Worm (Caenorhabditis elegans) whole organism, L3 larva: ENCODE data around the gene nrf-5.

ENCODE experiments used
- ama-1 ChIP-seq: fragments of 150-350 bp; optimal IDR thresholded peaks from 2 replicates; lab custom pipeline; 2018
- ceh-28 ChIP-seq: fragments of 150-350 bp; optimal IDR thresholded peaks from 2 replicates; lab custom pipeline; 2014; ENCODE audit warnings: missing biosample characterization, missing genetic modification reagents, missing genetic modification characterization
- ceh-82 ChIP-seq: fragments of 150-350 bp; optimal IDR thresholded peaks from 2 replicates; lab custom pipeline; 2014; ENCODE audit warnings: missing biosample characterization, missing genetic modification characterization
- ceh-9 ChIP-seq: sonication (generic microtip); optimal IDR thresholded peaks from 2 replicates; lab custom pipeline; 2018; ENCODE audit warnings: missing biosample characterization, missing genetic modification characterization
- fkh-2 ChIP-seq: fragments of 150-350 bp; optimal IDR thresholded peaks from 2 replicates; lab custom pipeline; 2014; ENCODE audit warnings: missing biosample characterization, missing genetic modification reagents, missing genetic modification characterization
- nhr-11 ChIP-seq: fragments of 150-350 bp; optimal IDR thresholded peaks from 2 replicates; lab custom pipeline; 2014; ENCODE audit warnings: missing biosample characterization, missing genetic modification characterization
- nhr-28 ChIP-seq: fragments of 150-350 bp; optimal IDR thresholded peaks from 2 replicates; lab custom pipeline; 2014; ENCODE audit warnings: missing biosample characterization, missing genetic modification characterization
- nhr-77 ChIP-seq: fragments of 150-350 bp; optimal IDR thresholded peaks from 2 replicates; lab custom pipeline; 2014; ENCODE audit warnings: missing biosample characterization, missing genetic modification characterization
- pqm-1 ChIP-seq: fragments of 150-350 bp; optimal IDR thresholded peaks from 2 replicates; lab custom pipeline; 2017; ENCODE audit warnings: missing biosample characterization, missing genetic modification characterization, inconsistent platforms
- unc-62 ChIP-seq: fragments of 150-350 bp; sonication (generic microtip); optimal IDR thresholded peaks from 4 replicates; lab custom pipeline; 2014; ENCODE audit warnings: missing biosample characterization, missing genetic modification reagents, missing genetic modification characterization

DNA sequence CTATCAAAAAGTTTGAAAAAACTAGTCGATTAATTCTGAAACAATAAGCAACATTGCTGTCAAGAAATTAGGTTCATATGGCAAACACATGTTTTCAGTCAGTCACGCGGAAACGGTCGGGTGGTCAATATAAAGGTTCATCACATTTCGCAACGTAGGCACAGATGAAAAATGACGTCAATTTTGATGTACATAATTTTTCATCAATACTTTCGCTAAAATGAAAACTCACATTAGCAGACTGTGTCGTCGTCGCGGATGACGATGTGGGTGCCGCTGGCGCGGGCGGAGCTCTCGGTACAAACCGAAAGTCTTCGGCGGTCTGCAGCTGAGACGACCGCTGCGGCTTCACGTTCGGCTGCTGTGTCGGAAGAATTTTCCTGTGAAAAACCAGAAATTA, 24.2 kb upstream of the nrf-5 start, which contains the start of gene swan-2:
- TF ChIP-seq nhr-11 (tag; lab: Kevin White, UChicago), result no peak
- TF ChIP-seq ama-1 (lab: Kevin White, UChicago), result peak; percentile 5
- no peak for TF ChIP-seq unc-62 (GFP tag; lab: Kevin White, UChicago)
- no peak for TF ChIP-seq pqm-1 (tag; lab: Kevin White, UChicago)
- TF ChIP-seq ceh-28 (tag; lab: Kevin White, UChicago), result no peak
- TF ChIP-seq nhr-77, result no peak
- no peak for TF ChIP-seq nhr-28 (tag; lab: Kevin White, UChicago)
- TF ChIP-seq ceh-9, result no peak
- TF ChIP-seq fkh-2 (tag; lab: Kevin White, UChicago), result no peak
- no peak for TF ChIP-seq ceh-82 (tag; lab: Kevin White, UChicago)
